Fruit fly (Drosophila melanogaster): ENCODE results near the gene aos.

The aos gene

DNA sequence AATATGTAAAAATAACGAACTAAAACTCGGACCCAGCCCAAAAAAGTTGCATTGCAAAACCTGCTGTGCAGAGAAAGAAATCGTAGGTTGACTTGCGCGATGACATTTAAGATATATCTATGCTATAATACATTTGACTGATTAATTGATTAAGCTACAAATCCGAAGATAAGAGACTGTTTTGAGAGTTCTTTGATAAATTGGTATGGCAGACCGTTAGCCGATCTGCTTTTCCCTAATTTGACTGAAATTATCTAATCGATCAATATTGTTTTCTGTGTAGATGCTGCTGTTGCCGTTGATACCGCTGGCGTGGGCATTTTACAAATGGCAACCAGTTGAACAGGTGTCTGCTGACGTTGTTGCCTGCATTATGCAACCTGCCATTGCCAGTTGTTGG, 1.3 kb downstream of the aos start (continued):
- TF ChIP-seq ss (GFP tag; optimal IDR thresholded peaks at IDR 0.05) = peak in 1 of 2 experiments; percentile 5
- peak; percentile 88 for TF ChIP-seq CG8119 (GFP tag; IDR thresholded peaks at IDR 0.05)
- TF ChIP-seq Ets96B (tag; optimal IDR thresholded peaks at IDR 0.05) = peak; percentile 50
- no peak for TF ChIP-seq Met (GFP tag; optimal IDR thresholded peaks at IDR 0.05)

DNA sequence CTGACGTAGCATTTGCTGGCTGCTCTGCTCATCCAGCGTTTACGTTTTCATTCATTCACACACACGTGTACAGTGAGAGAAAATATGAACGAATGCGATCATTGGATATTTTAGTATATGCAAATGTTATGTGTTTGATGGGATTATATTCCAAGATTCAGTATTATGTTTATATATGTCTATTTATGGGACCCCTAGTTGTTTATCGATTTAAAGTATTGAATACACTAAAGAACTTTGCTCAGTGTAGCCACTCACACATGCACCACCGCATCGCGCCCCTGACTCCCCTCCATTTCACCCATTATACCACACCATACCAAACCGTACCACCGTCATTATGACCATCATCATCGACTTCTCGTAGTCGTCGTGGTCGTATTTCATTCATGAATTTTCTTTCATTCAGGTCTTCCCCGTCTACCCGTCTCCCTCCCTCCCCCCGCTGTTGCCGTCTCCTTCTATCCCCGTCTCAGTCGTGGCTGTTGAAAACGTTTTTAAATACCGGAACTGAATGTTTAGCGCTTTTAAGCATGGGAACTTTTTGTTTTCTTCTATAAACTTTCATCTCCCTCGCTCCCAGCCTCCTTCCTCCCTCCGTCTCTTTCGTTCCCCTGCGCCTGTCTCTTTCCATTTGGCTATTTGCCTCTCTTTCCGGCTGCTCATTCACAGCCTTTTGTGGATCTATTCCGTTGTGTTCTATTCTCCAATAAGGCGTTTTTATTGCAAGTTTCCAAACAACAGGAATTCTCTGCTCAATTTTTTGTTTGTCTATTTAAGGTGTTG, 2.8 kb downstream of the aos start:
- peak; percentile 87 for TF ChIP-seq Lpt (GFP tag; optimal IDR thresholded peaks at IDR 0.05)
- TF ChIP-seq CG3032 (tag; optimal IDR thresholded peaks at IDR 0.05) = peak; percentile 89
- peak; percentile 61 for TF ChIP-seq fkh (GFP tag; optimal IDR thresholded peaks at IDR 0.05)
- TF ChIP-seq Eip78C (GFP tag) = peak; percentile 95
- peak; percentile 77 for TF ChIP-seq CG11902 (GFP tag; optimal IDR thresholded peaks at IDR 0.05)
- peak; percentile 67 for TF ChIP-seq CG8319 (GFP tag; optimal IDR thresholded peaks at IDR 0.05)
- peak; percentile 90 for TF ChIP-seq Ets96B (tag; optimal IDR thresholded peaks at IDR 0.05)
- peak; percentile 94 for TF ChIP-seq eg (GFP tag; IDR thresholded peaks at IDR 0.05)
- TF ChIP-seq Blimp-1 (GFP tag; optimal IDR thresholded peaks at IDR 0.05) = peak; percentile 7
- TF ChIP-seq esn (GFP tag; optimal IDR thresholded peaks at IDR 0.05) = peak; percentile 83
- peak; percentile 88 for TF ChIP-seq CG10669 (GFP tag; optimal IDR thresholded peaks at IDR 0.05)
- TF ChIP-seq CG16779 (tag; optimal IDR thresholded peaks at IDR 0.05) = peak; percentile 79
- TF ChIP-seq CG6854 (GFP tag; optimal IDR thresholded peaks at IDR 0.05) = peak; percentile 38
- TF ChIP-seq CG4318 (GFP tag; optimal IDR thresholded peaks at IDR 0.05) = peak; percentile 91
- peak; percentile 83 for TF ChIP-seq Hr39 (GFP tag; optimal IDR thresholded peaks at IDR 0.05)
- peak; percentile 83 for TF ChIP-seq CG31627 (GFP tag; optimal IDR thresholded peaks at IDR 0.05)
- peak; percentile 85 for TF ChIP-seq fd59A (GFP tag; optimal IDR thresholded peaks at IDR 0.05)
- TF ChIP-seq Met (GFP tag; optimal IDR thresholded peaks at IDR 0.05) = peak; percentile 84
- TF ChIP-seq topi (GFP tag; optimal IDR thresholded peaks at IDR 0.05) = peak; percentile 81
- TF ChIP-seq salr (GFP tag; optimal IDR thresholded peaks at IDR 0.05) = peak; percentile 81 to 87
- peak; percentile 53 for TF ChIP-seq vri (GFP tag; optimal IDR thresholded peaks at IDR 0.05)
- TF ChIP-seq CG15336 (GFP tag; IDR thresholded peaks at IDR 0.05) = peak; percentile 93
- TF ChIP-seq CG6792 (GFP tag; optimal IDR thresholded peaks at IDR 0.05) = peak; percentile 86
- peak; percentile 69 for TF ChIP-seq Smox (GFP tag; optimal IDR thresholded peaks at IDR 0.05)
- peak; percentile 94 for TF ChIP-seq CG8119 (GFP tag; IDR thresholded peaks at IDR 0.05)
- TF ChIP-seq CG11294 (GFP tag; IDR thresholded peaks at IDR 0.05) = peak; percentile 73
- TF ChIP-seq dac (GFP tag; optimal IDR thresholded peaks at IDR 0.05) = peak; percentile 79
- TF ChIP-seq achi (GFP tag; optimal IDR thresholded peaks at IDR 0.05) = peak; percentile 91
- TF ChIP-seq CG34406 (GFP tag; optimal IDR thresholded peaks at IDR 0.05) = peak; percentile 84
- peak; percentile 96 for TF ChIP-seq CG32006 (GFP tag; optimal IDR thresholded peaks at IDR 0.05)
- TF ChIP-seq CG9139 (GFP tag; optimal IDR thresholded peaks at IDR 0.05) = peak; percentile 78
- peak; percentile 89 for TF ChIP-seq svp (GFP tag)
- TF ChIP-seq Gug (GFP tag; IDR thresholded peaks at IDR 0.05) = peak; percentile 92
- peak; percentile 86 for TF ChIP-seq CG6276 (GFP tag; optimal IDR thresholded peaks at IDR 0.05)
- TF ChIP-seq CG10631 (GFP tag; optimal IDR thresholded peaks at IDR 0.05) = peak; percentile 88
- peak; percentile 79 for TF ChIP-seq lz (GFP tag; optimal IDR thresholded peaks at IDR 0.05)
- peak; percentile 86 for TF ChIP-seq CG1621 (tag; optimal IDR thresholded peaks at IDR 0.05)
- peak; percentile 85 for TF ChIP-seq Sox14 (GFP tag; optimal IDR thresholded peaks at IDR 0.05)
- TF ChIP-seq dsx (GFP tag; optimal IDR thresholded peaks at IDR 0.05; ENCODE audit: poor library complexity, severe bottlenecking) = peak; percentile 88
- peak; percentile 82 for TF ChIP-seq cyc (GFP tag; optimal IDR thresholded peaks at IDR 0.05)
- TF ChIP-seq CG8632 (GFP tag; optimal IDR thresholded peaks at IDR 0.05) = peak; percentile 80
- TF ChIP-seq Eip75B (GFP tag; optimal IDR thresholded peaks at IDR 0.05) = peak; percentile 87
- TF ChIP-seq OdsH (GFP tag; optimal IDR thresholded peaks at IDR 0.05) = peak; percentile 90
- peak; percentile 59 for TF ChIP-seq Ets21C (GFP tag; optimal IDR thresholded peaks at IDR 0.05)
- TF ChIP-seq CG3919 (GFP tag; optimal IDR thresholded peaks at IDR 0.05) = peak; percentile 89
- peak; percentile 79 for TF ChIP-seq Sox15 (GFP tag; optimal IDR thresholded peaks at IDR 0.05)
- TF ChIP-seq fd85E (GFP tag; optimal IDR thresholded peaks at IDR 0.05) = peak; percentile 45
